Worm (Caenorhabditis elegans): ENCODE data around the gene K10G6.9.

Gene K10G6.9

DNA sequence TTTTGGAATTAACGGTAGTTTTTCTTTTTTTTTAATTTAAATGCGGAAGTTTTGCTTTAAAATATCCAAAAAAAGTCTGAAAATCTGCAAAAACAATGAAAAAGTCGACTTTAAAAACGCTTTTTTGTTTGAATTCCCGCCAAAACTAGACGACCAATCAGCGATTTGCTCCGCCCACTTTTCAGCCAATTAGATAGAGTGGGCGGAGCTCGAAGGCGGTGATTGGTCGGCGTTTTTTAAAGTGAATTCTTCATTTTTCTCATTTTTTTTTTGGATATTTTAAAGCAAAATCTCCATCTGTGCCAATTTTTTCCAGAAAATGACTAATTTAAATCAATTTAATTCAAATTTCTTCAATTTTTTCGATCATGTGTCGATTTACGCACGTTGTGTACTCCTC, 40.8 kb upstream of the K10G6.9 start:
- TF ChIP-seq nfya-1 (tag; optimal IDR thresholded peaks at IDR 0.05), result peak; percentile 97
- TF ChIP-seq hlh-15 (tag; optimal IDR thresholded peaks at IDR 0.05), result no peak

- TF ChIP-seq sox-4 (tag; optimal IDR thresholded peaks at IDR 0.05) (no peak), zip-5 (tag; optimal IDR thresholded peaks at IDR 0.05) (no peak), unc-42 (tag; optimal IDR thresholded peaks at IDR 0.05) (no peak)
Observed at ce11 chrII:3931825-3932224, 40.2 kb upstream of the K10G6.9 start.

- no peak for TF ChIP-seq pat-9 (tag; optimal IDR thresholded peaks at IDR 0.05)
- TF ChIP-seq fkh-6 (tag; optimal IDR thresholded peaks at IDR 0.05), result no peak
- TF ChIP-seq nhr-232 (tag; optimal IDR thresholded peaks at IDR 0.05), result no peak
- no peak for TF ChIP-seq sox-2 (GFP tag; IDR thresholded peaks at IDR 0.05)
- TF ChIP-seq pha-4 (tag; optimal IDR thresholded peaks at IDR 0.05), result no peak
- no peak for TF ChIP-seq madf-2 (tag; optimal IDR thresholded peaks at IDR 0.05)
- no peak for TF ChIP-seq syd-9 (tag; optimal IDR thresholded peaks at IDR 0.05)
- no peak for TF ChIP-seq pax-1 (tag; optimal IDR thresholded peaks at IDR 0.05)
- TF ChIP-seq unc-42 (tag; optimal IDR thresholded peaks at IDR 0.05), result no peak
- no peak for TF ChIP-seq ceh-48 (tag; optimal IDR thresholded peaks at IDR 0.05)
- no peak for TF ChIP-seq che-1 (tag; optimal IDR thresholded peaks at IDR 0.05)
- no peak for TF ChIP-seq npax-4 (tag; optimal IDR thresholded peaks at IDR 0.05)
- TF ChIP-seq C08G9.2 (tag; optimal IDR thresholded peaks at IDR 0.05), result no peak
- no peak for TF ChIP-seq pha-2 (tag; optimal IDR thresholded peaks at IDR 0.05)
- no peak for TF ChIP-seq ceh-34 (tag; optimal IDR thresholded peaks at IDR 0.05)
- TF ChIP-seq sdc-2 (tag; optimal IDR thresholded peaks at IDR 0.05), result no peak
- TF ChIP-seq ets-4 (tag; optimal IDR thresholded peaks at IDR 0.05), result no peak
- TF ChIP-seq elt-4 (tag; optimal IDR thresholded peaks at IDR 0.05), result no peak
- TF ChIP-seq ceh-6 (GFP tag; optimal IDR thresholded peaks at IDR 0.05), result no peak
- no peak for TF ChIP-seq hlh-8 (tag; optimal IDR thresholded peaks at IDR 0.05)
Observed at ce11 chrII:3933640-3934039, 38.4 kb upstream of the K10G6.9 start, which contains the start of gene Y14H12B.2. Gene Y14H12B.2, minus strand, starts transcription at chrII:3933740.

DNA sequence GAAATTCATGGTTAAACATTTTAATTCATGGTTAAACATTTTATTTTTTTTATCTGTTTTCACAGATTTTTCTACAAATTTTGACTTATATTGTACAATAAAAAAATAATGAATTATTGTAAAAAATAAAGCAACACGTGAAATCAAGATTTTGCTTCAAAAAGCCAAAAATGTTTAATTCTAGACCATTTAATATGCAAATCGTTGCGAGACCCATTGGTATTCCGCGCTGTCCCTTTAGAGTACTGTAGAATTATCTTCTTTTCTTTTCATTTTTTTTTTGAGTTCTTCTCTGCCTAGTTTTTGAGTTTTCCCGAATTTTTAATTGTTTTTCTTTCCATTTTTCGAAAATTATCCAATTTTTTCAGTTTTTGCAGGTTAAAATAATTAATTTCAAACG, 38.0 kb upstream of the K10G6.9 start, which contains the start of gene Y14H12B.1:
Y14H12B.1 (plus strand) TSS at position 363 of the 400 bp plus-strand sequence.
- no peak for TF ChIP-seq rnt-1 (tag; optimal IDR thresholded peaks at IDR 0.05)
- no peak for TF ChIP-seq mec-3 (tag; optimal IDR thresholded peaks at IDR 0.05; ENCODE audit: borderline replicate concordance)
- no peak for TF ChIP-seq nfya-1 (tag; optimal IDR thresholded peaks at IDR 0.05)
- TF ChIP-seq ceh-9 (tag; optimal IDR thresholded peaks at IDR 0.05), result no peak
- no peak for TF ChIP-seq pag-3 (tag; optimal IDR thresholded peaks at IDR 0.05; ENCODE audit: borderline replicate concordance)
- TF ChIP-seq F13H6.1 (tag; optimal IDR thresholded peaks at IDR 0.05), result no peak
- TF ChIP-seq pros-1 (tag; optimal IDR thresholded peaks at IDR 0.05), result no peak
- no peak for TF ChIP-seq ttx-3 (tag; optimal IDR thresholded peaks at IDR 0.05)
- no peak for TF ChIP-seq unc-3 (GFP tag; conservative IDR thresholded peaks at IDR 0.05)
- TF ChIP-seq unc-3 (tag; optimal IDR thresholded peaks at IDR 0.05), result no peak

DNA sequence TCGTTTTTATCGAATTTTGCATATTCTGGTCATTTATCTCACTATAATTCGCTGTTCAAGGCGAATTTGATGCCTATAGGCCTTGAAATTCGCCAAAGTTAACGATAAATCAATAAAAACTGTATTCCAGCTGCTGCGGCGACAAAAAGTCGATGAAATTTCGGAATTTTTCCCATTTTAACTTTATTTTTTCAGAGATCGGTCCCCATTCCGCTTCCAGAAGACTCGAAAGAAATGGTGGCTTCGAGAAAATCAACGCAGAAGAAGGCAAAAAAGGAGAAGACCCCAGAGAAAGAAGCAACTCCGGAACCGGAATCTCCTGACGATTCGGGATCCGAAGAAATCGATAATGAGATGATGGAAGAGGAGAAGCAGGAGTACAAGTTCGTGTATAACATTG, 37.0 kb upstream of the K10G6.9 start:
- TF ChIP-seq sdc-2 (tag; optimal IDR thresholded peaks at IDR 0.05), result no peak
- no peak for TF ChIP-seq eyg-1 (tag; optimal IDR thresholded peaks at IDR 0.05)
- TF ChIP-seq sox-4 (tag; optimal IDR thresholded peaks at IDR 0.05), result no peak
- no peak for TF ChIP-seq odd-2 (tag; optimal IDR thresholded peaks at IDR 0.05)
- TF ChIP-seq ceh-31 (tag; optimal IDR thresholded peaks at IDR 0.05), result no peak
- no peak for TF ChIP-seq tbx-2 (tag; optimal IDR thresholded peaks at IDR 0.05)
